Fruit fly (Drosophila melanogaster): ENCODE results near the gene CG5641.

DNA sequence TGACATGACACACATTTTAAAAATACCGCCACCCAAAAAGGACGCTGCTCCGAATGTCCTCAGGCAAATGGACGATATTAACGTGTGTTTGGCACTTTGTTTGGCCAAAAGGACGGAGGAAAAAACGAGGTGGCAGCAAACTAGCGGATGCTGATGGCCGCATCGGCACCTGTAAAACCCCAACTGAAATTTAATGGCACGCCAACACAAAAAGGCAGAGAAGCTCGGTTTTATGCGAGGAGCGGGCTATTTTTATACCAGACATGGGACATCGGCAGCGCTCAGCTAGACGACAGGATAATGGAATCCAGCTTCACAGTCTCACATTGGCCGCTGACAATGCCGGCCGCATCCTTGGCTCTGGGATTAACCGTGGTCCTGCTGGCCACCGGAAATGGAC lies 43.1 kb downstream of the CG5641 start, which contains the start of gene Sol1:
- TF ChIP-seq CG8478 (optimal IDR thresholded peaks at IDR 0.05): no peak
- no peak for TF ChIP-seq CTCF (optimal IDR thresholded peaks at IDR 0.05)

Measured in S2 (cell line).